Worm (Caenorhabditis elegans): ENCODE results near the gene dlat-1.

DNA sequence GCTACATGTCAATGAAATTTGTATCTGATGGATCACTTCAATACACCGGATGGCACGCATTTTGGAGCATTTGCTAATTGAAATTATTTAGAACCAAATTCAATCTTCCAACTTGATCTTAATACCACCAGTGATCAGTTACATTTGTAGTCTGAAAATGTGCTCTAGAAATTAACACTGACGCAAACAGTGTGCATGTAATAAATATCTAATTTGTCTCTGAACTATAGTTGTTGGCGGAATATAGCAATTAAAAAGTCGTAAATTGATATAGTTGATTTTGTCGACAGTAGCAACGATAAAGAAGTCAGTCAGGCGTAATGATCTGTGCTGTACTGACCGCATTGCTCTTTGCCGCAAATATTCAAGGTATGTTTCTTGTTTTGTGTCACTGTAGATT, 25.1 kb upstream of the dlat-1 start, which contains the start of gene clec-227:
- TF ChIP-seq aly-2 (tag; optimal IDR thresholded peaks at IDR 0.05) (no peak), ztf-4 (tag; optimal IDR thresholded peaks at IDR 0.05) (no peak), ztf-11 (tag; optimal IDR thresholded peaks at IDR 0.05) (no peak), ceh-82 (tag; optimal IDR thresholded peaks at IDR 0.05) (no peak), ces-1 (GFP tag; optimal IDR thresholded peaks at IDR 0.05) (no peak), unc-30 (tag; optimal IDR thresholded peaks at IDR 0.05) (no peak), fos-1 (tag; optimal IDR thresholded peaks at IDR 0.05) (no peak), snu-23 (GFP tag; optimal IDR thresholded peaks at IDR 0.05) (no peak), dsc-1 (tag; optimal IDR thresholded peaks at IDR 0.05) (no peak), unc-130 (tag; optimal IDR thresholded peaks at IDR 0.05) (no peak), hlh-4 (tag; optimal IDR thresholded peaks at IDR 0.05) (no peak), nhr-76 (tag; optimal IDR thresholded peaks at IDR 0.05) (no peak)

All from whole organism, L1 larva.